Worm (Caenorhabditis elegans) whole organism, L3 larva: Measurements from ENCODE around the gene ephx-1.

Source experiments
- R02D3.7 ChIP-seq: fragments of 150-350 bp; optimal IDR thresholded peaks from 2 replicates; lab custom pipeline; 2014; ENCODE audit warnings: missing biosample characterization, missing genetic modification characterization
- daf-12 ChIP-seq: fragments of 150-350 bp; optimal IDR thresholded peaks from 2 replicates; lab custom pipeline; 2014; ENCODE audit warnings: missing biosample characterization, missing genetic modification reagents, missing genetic modification characterization
- fkh-10 ChIP-seq: sonication (generic microtip); optimal IDR thresholded peaks from 2 replicates; lab custom pipeline; 2017; ENCODE audit warnings: missing biosample characterization, missing genetic modification reagents, missing genetic modification characterization
- mdl-1 ChIP-seq: fragments of 150-350 bp; optimal IDR thresholded peaks from 2 replicates; lab custom pipeline; 2014; ENCODE audit warnings: missing biosample characterization, missing genetic modification characterization
- nhr-11 ChIP-seq: fragments of 150-350 bp; optimal IDR thresholded peaks from 2 replicates; lab custom pipeline; 2014; ENCODE audit warnings: missing biosample characterization, missing genetic modification characterization
- nhr-12 ChIP-seq: fragments of 150-350 bp; optimal IDR thresholded peaks from 2 replicates; lab custom pipeline; 2014; ENCODE audit warnings: missing biosample characterization, missing genetic modification characterization
- nhr-237 ChIP-seq: fragments of 150-350 bp; optimal IDR thresholded peaks from 2 replicates; lab custom pipeline; 2014; ENCODE audit warnings: missing biosample characterization, missing genetic modification characterization
- snpc-4 ChIP-seq: fragments of 150-350 bp; optimal IDR thresholded peaks from 2 replicates; lab custom pipeline; 2014; ENCODE audit warnings: missing biosample characterization, missing genetic modification characterization

- peak; percentile 69 for TF ChIP-seq nhr-11 (tag; lab: Kevin White, UChicago)
- no peak for TF ChIP-seq R02D3.7
- TF ChIP-seq nhr-237 = no peak
- TF ChIP-seq snpc-4 (tag; lab: Kevin White, UChicago) = peak; percentile 45
- TF ChIP-seq daf-12 = no peak
- TF ChIP-seq fkh-10 (GFP tag; lab: Kevin White, UChicago) = peak; percentile 65
- TF ChIP-seq nhr-12 (tag; lab: Kevin White, UChicago) = no peak
- peak; percentile 92 for TF ChIP-seq mdl-1 (tag; lab: Kevin White, UChicago)
Observed at ce11 chrII:3958673-3959299, 45.9 kb upstream of the ephx-1 start.
